Fruit fly (Drosophila melanogaster): Measurements from ENCODE around the gene CG13005.

DNA sequence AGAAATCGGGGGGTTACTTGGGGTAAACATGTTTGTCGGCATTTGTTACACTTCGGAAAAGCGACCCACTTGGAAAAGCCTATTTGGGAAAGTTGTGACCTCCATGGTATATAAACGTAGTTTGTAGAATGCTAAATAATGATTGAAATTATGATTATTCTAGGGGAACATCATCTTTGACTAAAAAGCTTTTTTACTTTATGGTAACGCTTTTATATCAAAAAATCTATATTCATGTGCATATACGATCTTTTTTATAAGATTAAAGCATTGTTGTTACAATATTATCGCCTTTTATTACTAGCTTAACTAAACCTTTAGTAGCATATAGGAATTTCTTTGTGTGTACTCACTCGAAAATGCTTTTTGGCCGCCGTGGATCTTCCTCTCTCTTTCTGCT is 30.8 kb downstream of the CG13005 start:
- TF ChIP-seq CTCF (optimal IDR thresholded peaks at IDR 0.05) (no peak), CG8478 (optimal IDR thresholded peaks at IDR 0.05) (no peak)
